Fruit fly (Drosophila melanogaster): ENCODE data around the gene CG5418.

Gene CG5418

DNA sequence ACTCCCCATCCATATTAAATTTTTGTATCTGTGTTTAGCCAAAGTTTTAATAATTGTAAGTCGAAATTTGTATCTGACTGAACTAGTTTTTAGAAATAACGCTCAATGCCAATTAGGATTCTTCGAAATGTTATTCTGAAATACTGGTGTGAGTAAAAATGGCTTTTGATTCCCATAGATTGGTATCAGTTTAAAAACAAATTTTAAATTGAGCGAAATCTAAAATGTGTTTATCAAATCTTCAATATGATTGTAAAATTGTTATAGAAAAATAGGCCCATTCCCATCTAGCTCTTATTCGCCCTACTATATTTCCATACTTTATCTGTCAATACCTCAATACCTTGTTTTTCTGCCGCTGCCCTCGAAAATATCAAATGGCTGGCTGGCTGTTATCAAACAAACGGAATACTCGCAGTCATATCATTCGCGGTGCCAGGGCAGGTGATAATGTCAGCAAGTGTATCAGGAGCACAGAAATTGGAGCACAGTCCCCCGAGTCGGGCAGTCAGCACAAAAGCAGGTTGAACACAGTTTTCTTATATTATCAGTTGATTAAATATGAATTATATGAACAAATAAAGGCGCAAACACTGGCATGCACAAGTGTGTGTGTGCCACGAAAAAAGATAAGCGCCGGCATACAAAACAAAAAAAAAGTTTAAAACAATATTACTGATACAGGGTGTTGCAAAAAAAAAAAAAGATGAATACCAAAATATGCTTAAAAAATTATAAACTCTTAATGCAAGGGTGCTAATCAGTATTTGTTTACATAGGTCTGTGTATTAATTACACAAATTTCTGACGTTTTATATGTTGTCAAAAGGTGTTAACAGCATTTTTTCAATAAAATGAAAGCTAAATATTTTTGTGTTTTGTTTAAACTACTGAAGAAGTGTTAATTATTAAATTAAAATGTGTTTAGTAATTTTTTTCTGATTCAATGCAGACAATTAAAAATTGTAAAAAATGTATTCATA is 44.5 kb upstream of the CG5418 start, which contains the start of gene t-cup (continued):
- TF ChIP-seq emc (GFP tag; optimal IDR thresholded peaks at IDR 0.05) = no peak
- peak; percentile 69 for TF ChIP-seq CG31441 (GFP tag; IDR thresholded peaks at IDR 0.05)
- peak; percentile 58 for TF ChIP-seq wdn (GFP tag; IDR thresholded peaks at IDR 0.05)
- no peak for TF ChIP-seq Six4 (GFP tag; optimal IDR thresholded peaks at IDR 0.05)
- peak; percentile 62 for TF ChIP-seq corto (GFP tag; optimal IDR thresholded peaks at IDR 0.05)
- peak; percentile 70 for TF ChIP-seq Mad (GFP tag; optimal IDR thresholded peaks at IDR 0.05)
- peak; percentile 98 for TF ChIP-seq GATAe (GFP tag; conservative IDR thresholded peaks at IDR 0.05)
- peak; percentile 73 for TF ChIP-seq Fer3 (tag; optimal IDR thresholded peaks at IDR 0.05)
- no peak for TF ChIP-seq z (GFP tag; IDR thresholded peaks at IDR 0.05)
- TF ChIP-seq ci (GFP tag; IDR thresholded peaks at IDR 0.05) = peak; percentile 91
- no peak for TF ChIP-seq zen (tag; optimal IDR thresholded peaks at IDR 0.05)
- peak; percentile 80 for TF ChIP-seq onecut (GFP tag; IDR thresholded peaks at IDR 0.05)
- peak; percentile 33 for TF ChIP-seq CG5245 (GFP tag; optimal IDR thresholded peaks at IDR 0.05)
- TF ChIP-seq nerfin-2 (GFP tag; IDR thresholded peaks at IDR 0.05; ENCODE audit: partially characterized antibody) = no peak
- TF ChIP-seq cad (GFP tag; optimal IDR thresholded peaks at IDR 0.05) = no peak
- peak; percentile 92 for TF ChIP-seq HHEX (GFP tag; optimal IDR thresholded peaks at IDR 0.05)
- TF ChIP-seq Sry-δ (GFP tag; optimal IDR thresholded peaks at IDR 0.05) = peak; percentile 22
- peak; percentile 64 for TF ChIP-seq CG13894 (tag; optimal IDR thresholded peaks at IDR 0.05)
- TF ChIP-seq CG2129 (GFP tag; IDR thresholded peaks at IDR 0.05; ENCODE audit: partially characterized antibody) = no peak
- no peak for TF ChIP-seq run (tag; optimal IDR thresholded peaks at IDR 0.05)
- TF ChIP-seq CG15073 (GFP tag; optimal IDR thresholded peaks at IDR 0.05) = no peak
- TF ChIP-seq CG3995 (GFP tag; optimal IDR thresholded peaks at IDR 0.05) = no peak
- peak; percentile 61 for TF ChIP-seq bigmax (GFP tag; optimal IDR thresholded peaks at IDR 0.05)
- TF ChIP-seq CG6683 (GFP tag; optimal IDR thresholded peaks at IDR 0.05) = peak; percentile 75
- TF ChIP-seq CG30431 (GFP tag; optimal IDR thresholded peaks at IDR 0.05) = peak; percentile 14
- peak; percentile 52; the same call in 1 of the 2 replicates for TF ChIP-seq CG11247 (GFP tag; IDR thresholded peaks at IDR 0.05)
- TF ChIP-seq CG2120 (GFP tag; optimal IDR thresholded peaks at IDR 0.05) = peak; percentile 74
- TF ChIP-seq CG16813 (GFP tag; IDR thresholded peaks at IDR 0.05; ENCODE audit: partially characterized antibody) = no peak
- no peak for TF ChIP-seq dimm (GFP tag; IDR thresholded peaks at IDR 0.05)
- TF ChIP-seq B-H2 (GFP tag; optimal IDR thresholded peaks at IDR 0.05) = peak; percentile 80
- TF ChIP-seq TFAM (GFP tag; optimal IDR thresholded peaks at IDR 0.05) = peak; percentile 43
- no peak for TF ChIP-seq Usf (GFP tag; optimal IDR thresholded peaks at IDR 0.05)
- TF ChIP-seq CrebB (tag; optimal IDR thresholded peaks at IDR 0.05) = peak; percentile 87
- TF ChIP-seq esg (GFP tag; conservative IDR thresholded peaks at IDR 0.05) = no peak
- peak; percentile 78; the same call in 2 of the 3 replicates for TF ChIP-seq otp (GFP tag; IDR thresholded peaks at IDR 0.05)
- TF ChIP-seq Vsx1 (GFP tag; optimal IDR thresholded peaks at IDR 0.05) = peak; percentile 92
- no peak for TF ChIP-seq dan (GFP tag; IDR thresholded peaks at IDR 0.05)
- TF ChIP-seq hkb (optimal IDR thresholded peaks at IDR 0.05) = no peak
- peak; percentile 84 for TF ChIP-seq hkb (GFP tag; IDR thresholded peaks at IDR 0.05)
- peak; percentile 13 for TF ChIP-seq Atf3 (GFP tag; optimal IDR thresholded peaks at IDR 0.05)
- no peak for TF ChIP-seq CG34224 (GFP tag; IDR thresholded peaks at IDR 0.05; ENCODE audit: partially characterized antibody)
- peak; percentile 81 for TF ChIP-seq Atf6 (GFP tag; IDR thresholded peaks at IDR 0.05)
- TF ChIP-seq sna (GFP tag; IDR thresholded peaks at IDR 0.05; ENCODE audit: partially characterized antibody) = no peak
- TF ChIP-seq CG11696 (GFP tag; IDR thresholded peaks at IDR 0.05) = peak; percentile 49; the same call in 1 of the 2 replicates
- no peak for TF ChIP-seq vnd (GFP tag; IDR thresholded peaks at IDR 0.05; ENCODE audit: partially characterized antibody)
- peak; percentile 95 for TF ChIP-seq CG10543 (GFP tag; optimal IDR thresholded peaks at IDR 0.05)
- no peak for TF ChIP-seq al (GFP tag; IDR thresholded peaks at IDR 0.05)
- peak; percentile 61 for TF ChIP-seq fd3F (GFP tag; optimal IDR thresholded peaks at IDR 0.05)
